Worm (Caenorhabditis elegans) whole organism, dauer: ENCODE data around the gene aqp-5.

Experiments used
- unc-62 ChIP-seq: sonication (generic microtip); optimal IDR thresholded peaks from 2 replicates; lab custom pipeline; 2017; ENCODE audit warnings: missing biosample characterization, missing genetic modification reagents, missing genetic modification characterization

The aqp-5 gene

DNA sequence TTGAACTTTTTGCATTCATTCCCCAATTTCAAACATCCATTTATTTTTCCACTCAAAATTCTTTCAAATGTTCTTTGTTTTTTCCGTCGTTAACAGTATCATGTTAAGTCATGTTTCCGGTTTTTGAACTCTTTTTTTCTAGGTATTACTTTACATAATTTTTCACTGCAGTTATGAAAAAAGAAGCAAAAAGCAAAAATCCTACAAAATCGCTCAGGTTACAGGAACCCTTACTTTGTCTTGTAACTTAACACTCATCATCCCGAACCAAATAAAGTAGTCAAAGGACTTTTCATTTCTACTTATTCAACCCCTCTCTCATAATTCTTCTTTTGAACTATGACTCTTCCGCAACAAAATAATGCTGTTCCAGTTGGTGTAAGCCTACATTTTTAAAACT is at the start of gene aqp-5:
TSS of gene aqp-5 (plus strand) at position 301 of the 400 bp plus-strand sequence.
- TF ChIP-seq unc-62: no peak

DNA sequence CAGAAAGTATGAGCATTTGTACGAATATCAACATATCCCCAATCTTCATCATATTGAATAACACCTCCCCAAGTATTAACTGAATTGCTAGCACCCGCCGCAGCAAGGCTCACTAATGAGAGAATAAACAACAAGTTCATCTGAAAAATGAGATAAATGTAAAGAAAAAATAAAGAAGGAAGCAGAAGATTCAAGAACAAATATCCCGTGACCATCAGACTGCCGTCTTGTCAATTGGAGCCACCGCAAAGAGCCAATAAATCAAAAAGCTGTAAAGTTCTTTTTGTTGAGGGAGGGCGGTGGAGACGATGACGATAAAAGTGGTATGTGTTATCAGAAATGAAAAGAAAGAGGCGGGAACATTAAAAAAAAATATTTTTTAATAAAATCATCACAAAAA is 38.1 kb upstream of the aqp-5 start, which contains the start of gene Y32F6A.5:
TSS of gene Y32F6A.5 (minus strand) at position 140 of the 400 bp plus-strand sequence.
- TF ChIP-seq unc-62: no peak

DNA sequence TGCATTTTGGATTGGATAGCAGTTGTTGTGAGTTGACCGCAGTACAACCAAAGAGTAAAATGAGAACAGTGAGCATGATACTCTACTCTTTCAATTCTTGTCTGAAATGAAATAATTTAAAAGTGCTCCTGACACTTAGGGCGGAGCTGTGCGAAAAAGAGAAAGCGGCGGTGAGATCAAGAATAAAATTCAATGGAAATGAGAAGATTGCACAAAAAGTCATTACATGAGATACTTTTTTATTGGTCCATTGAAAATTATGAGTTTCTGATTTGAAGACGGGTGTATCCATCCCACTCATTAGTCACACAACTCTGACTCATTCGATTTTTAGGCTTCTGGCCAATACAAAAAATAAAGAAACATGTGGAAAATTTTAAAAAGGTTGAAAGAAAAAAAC is 34.3 kb upstream of the aqp-5 start, which contains the start of gene F22E12.1:
TSS of gene F22E12.1 (minus strand) at position 101 of the 400 bp plus-strand sequence.
- no peak for TF ChIP-seq unc-62

DNA sequence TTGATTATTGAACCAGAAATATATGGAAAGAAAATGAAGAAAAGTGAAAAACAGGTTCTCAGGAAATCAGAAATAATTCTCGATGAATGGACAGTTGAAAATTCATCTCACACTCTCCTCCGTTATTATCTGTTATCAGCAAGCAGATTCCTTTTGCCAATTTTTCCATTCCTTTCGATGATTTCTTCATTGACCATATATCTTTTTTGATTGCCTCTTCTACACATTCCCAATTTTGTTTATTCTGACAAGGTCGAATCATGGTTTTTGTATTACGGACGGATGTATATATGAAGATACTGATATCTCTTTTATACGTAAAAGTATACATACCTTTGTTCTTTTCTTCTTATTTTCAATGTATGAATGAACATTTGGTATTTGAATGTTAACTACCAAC is 30.9 kb upstream of the aqp-5 start:
- no peak for TF ChIP-seq unc-62

DNA sequence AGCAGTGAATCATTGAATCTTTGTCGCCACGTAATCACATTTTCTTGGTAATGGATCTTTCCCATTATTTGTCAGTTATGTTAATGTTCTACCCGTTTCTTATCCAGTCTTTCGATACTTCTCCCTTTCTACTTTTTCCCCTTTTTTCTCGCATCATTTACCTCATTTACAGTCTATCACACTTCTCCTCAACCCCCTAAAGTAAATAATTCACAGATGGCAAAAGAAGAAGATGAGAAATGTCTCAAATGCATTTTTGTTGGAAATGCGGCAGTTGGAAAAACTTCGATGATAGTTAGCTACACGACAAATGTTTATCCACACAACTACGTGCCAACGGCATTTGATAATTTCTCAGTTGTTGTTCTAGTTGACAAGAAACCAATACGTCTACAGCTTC is 29.5 kb upstream of the aqp-5 start, which contains the start of gene chw-1:
TSS of gene chw-1 (plus strand) at position 217 of the 400 bp plus-strand sequence.
- no peak for TF ChIP-seq unc-62

DNA sequence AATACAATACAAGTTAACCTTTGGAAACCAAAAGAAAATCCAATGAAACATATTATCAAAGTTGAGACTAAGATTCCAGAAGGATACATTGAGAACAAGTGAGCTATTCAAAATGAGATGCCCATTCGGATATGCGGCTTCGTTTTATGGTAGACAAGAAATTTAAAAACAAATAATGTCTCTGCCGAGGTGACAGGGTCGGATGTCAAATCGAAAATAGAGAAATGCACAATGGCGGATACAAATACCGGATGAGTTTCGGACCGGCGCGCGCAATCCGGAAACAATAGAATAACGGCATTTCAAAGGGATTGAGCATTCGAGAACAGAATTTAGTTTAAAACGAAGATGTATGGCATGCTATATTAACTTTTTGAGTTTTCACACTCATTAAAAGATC is 28.3 kb upstream of the aqp-5 start, which contains the start of gene F22E12.3:
TSS of gene F22E12.3 (minus strand) at position 101 of the 400 bp plus-strand sequence.
- no peak for TF ChIP-seq unc-62

DNA sequence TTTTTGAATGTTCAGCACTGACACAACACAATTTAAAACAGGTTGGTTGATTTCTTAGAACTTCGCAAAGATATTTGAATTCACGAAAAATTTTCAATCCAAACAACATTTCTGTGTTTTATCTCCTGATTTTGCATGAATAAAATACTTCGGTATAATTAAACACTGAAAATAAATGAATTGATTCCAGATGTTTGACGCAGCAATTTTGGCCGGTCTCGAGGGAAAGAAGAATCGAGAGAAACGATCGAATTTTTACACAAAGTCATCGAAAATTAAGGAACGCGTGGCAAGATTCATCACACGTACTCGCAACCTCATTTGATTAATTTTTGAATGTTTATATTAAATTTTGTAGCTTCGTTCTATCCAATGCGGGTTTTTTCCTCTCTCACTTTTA is 27.4 kb upstream of the aqp-5 start:
- no peak for TF ChIP-seq unc-62

DNA sequence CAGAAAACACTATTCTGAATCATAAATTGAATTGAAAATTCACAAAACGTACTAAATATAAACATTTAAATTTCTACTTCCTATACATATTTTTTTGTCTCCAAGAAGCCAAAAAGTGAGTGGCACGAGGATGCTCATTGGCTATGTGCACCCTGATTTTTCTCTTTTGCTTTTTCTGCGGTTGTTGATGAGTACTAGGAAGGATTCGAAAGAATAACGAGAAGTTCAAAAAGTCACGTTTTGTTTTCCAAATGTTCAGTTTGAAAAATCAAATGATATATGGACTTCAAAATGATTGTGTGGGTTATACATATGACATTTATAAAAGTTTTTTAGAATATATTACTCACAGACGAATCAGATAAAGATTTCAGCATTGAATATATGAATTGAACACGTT is 26.8 kb upstream of the aqp-5 start:
- no peak for TF ChIP-seq unc-62

DNA sequence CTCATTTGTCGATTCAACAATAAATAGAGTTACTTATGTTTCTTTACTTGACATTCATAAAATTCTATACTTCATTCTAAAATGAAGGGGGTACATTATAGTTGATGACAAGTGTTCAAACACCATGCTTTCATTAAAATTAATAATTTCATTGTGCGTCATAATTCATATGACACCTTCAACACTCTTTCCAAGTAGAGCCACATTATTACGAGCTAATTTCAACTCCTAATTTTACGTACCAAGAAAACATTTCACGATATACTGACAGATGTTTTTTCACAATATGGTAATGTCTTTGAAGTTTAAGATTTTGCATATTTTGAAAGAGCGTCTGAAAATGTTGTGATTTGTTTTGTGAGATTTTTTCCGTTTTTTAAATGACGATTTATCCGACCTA is 26.1 kb upstream of the aqp-5 start:
- no peak for TF ChIP-seq unc-62

DNA sequence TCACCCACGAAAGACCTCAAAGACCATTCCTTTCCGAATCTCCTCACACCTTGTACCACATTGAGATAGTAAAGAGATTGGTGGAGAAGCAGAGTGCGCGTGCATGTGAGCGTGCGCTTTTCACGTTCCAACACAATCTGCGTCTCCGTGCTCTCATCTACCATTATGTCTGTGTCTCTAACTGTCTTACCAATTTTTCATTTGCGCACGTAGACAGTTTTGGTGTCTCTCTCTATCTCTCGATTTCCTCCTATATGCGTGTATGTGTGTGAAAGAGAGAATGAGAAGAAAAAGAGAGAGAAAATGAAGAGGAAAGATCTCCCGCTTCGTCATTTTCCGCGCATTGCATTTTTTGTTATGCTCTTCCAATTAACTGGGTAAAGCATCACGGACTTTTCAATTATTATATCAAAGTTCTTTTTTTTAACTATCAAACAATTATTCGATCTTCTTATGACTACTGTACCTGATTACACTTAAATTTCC is 24.9 kb upstream of the aqp-5 start:
- no peak for TF ChIP-seq unc-62

DNA sequence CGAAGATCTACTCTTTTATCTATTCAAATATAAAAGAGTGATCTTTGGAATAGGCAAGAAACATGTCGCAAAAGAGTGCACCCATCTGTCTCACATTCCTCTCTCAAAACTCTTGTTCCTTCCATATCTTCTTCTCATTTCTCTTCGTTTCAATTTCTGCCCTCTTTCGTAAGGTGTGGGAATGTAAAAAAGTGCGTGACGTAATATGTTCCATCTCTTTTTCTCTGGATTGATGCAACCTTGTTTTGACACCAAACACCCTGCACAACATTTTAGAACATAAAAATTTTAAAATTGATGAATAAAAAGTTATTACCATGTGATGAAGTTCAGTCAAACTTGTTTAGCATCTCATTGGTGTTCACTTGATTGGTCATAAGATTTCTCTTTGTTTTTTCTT is 24.4 kb upstream of the aqp-5 start:
- no peak for TF ChIP-seq unc-62

DNA sequence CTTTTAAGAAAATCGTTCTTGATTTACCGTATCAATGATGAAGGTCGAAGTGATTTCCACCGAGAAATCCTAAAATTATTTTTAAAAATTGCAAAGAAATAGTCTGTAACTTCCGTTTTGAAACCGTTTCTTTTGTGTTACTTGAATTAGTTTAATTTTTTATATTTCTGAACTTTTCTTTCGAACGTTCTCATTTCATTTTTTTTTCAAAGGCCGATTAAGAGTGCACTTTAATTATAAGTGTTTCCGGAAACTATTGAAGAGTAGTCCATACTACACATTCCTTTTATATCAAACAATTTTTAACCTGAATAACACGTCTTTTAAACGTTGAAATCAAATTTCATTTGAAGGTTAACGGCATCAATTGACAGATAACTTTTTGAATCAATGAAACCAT is 23.9 kb upstream of the aqp-5 start:
- TF ChIP-seq unc-62: no peak

DNA sequence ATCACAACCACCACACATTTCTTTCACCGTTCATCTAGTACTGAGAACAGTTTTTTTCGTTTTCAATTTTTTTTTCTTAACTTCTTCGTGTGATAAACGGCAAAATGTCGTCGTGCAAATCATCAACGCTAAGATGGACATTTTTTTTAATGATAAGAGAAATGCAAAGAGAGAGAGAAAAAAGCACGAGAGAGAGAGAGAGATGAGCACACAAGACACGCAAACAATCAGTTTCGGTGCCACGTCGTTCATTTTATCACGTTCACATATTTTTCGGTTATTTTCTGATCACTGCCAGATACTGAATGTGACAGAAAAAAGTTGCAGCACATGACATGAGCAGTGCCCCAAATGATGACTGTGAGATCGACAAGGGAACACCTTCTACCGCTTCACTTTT is 23.4 kb upstream of the aqp-5 start, which contains the start of gene egl-9:
TSS of gene egl-9 (plus strand) at position 328 of the 400 bp plus-strand sequence.
- TF ChIP-seq unc-62: no peak

DNA sequence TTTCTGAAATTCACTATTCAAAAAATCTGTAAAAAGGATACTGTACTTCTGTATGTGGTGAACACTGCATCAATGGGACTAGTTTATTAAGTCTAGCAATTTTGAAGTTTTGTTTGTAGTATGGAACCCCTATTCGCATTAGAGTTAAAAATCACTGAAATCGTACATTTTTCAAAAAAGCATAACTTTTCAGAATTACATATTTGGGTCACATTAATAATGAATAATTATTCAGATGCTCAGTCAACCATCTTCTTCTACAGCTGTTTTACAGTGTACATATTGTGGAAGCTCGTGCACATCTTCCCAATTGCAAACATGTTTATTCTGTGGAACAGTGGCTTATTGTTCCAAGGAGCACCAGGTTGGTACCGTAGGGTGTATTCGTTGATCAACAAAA is 22.8 kb upstream of the aqp-5 start:
- no peak for TF ChIP-seq unc-62

DNA sequence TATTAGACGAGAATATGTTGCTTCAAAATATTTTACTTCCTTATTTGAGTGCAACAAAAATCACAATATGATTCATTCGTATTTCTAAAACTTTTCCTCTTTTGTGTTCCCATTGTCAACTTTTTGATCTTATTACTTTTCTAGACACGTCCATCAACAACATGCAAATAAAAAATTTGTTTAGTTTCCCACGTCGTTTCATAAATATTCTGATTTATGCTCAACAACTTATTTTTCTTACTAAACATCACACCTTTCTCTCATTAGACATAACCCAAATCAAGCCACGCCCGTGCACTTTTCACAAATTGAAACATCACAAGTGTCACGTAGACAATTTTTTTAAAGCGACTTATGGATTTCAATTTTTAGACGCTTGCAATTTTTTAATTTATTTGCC is 21.7 kb upstream of the aqp-5 start:
- TF ChIP-seq unc-62: no peak

DNA sequence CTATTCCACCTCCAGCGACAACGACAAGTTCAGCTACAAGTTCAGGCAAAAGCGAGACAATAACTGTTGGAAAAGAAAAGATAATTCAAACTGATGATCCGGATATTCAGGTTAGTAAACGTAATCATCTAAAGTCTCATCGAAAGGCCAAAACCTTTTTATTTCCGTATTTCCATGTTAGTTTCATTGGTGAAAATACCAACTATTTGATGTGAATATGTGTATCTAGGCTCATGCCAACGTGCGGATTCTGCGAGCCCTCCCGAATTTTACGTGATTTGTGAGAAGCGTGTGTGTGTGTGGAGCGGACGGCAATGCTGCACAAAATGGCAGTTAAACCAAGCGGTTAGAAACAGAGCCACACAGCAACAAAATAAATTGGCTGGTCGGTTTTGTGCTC is 20.5 kb upstream of the aqp-5 start:
- no peak for TF ChIP-seq unc-62

DNA sequence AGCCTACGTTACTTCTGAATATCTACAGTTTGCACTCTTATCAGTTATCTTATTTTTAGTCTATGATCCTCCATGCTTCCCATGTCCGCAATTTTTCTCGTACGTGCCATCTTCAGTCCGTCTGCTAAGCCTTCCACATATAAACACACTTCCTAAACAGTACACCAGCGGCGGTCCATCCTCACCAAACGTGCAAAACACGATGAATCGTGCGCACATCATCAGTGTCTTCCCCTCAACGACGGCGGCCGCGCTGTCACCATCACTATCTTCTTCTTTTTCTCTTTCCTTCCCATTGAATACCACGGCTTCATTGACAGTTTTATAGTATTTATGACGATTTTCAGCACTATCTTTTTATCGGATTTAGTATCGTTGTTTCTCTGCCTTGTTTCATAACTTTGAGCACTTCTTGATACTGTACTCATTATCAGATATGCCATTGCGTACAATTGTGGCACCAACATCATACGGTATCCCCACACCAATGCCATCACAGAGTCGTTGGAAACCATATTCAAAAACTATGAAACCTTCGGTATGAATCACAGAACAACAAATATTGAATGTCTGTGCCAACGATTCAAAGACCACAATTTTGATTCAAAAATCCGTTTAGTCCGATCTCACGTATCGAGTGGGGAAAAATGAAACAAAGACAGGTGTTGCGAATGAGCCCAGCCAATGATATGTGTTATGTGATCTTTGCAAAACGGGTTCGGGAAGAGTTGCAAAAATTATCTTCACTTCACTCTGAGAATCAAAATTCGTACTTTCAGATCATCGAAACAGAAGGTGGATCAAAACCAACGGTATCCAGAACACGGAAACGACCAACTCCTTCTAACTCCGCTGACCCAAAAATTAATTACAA is 18.4 kb upstream of the aqp-5 start:
- TF ChIP-seq unc-62: no peak

DNA sequence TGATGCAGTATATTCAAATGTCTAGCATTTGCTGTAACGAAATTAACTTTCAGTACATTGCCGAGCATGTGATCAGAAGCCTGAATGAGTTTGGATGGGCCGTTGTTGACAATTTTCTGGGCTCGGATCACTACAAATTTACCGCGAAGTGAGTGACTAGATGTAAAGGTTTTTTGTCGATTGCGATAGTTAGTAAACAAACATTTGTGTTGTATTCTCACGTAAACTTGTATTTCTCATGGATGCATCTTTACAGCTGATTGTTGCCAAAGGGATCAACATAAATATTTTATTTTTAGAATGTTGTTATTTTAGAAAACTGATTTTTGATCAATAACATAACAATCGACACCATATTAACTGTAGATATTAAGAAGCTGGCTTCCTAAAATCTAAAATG is 17.5 kb upstream of the aqp-5 start:
- no peak for TF ChIP-seq unc-62
